Fruit fly (Drosophila melanogaster) whole organism, wandering third instar larva: ENCODE results near the gene Nup58.

Experiments
- Abd-B ChIP-seq: fragments of >200 bp; optimal IDR thresholded peaks from 2 replicates; lab custom pipeline; 2017; ENCODE audit warnings: missing biosample characterization, missing genetic modification characterization
- CG32264 ChIP-seq: fragments of 200-800 bp; sonication (Bioruptor generic); optimal IDR thresholded peaks from 2 replicates; lab custom pipeline; 2016; ENCODE audit warnings: missing biosample characterization, missing genetic modification characterization
- CrebA ChIP-seq: fragments of 200-800 bp; sonication (Bioruptor generic); optimal IDR thresholded peaks from 2 replicates; lab custom pipeline; 2016; ENCODE audit warnings: missing biosample characterization, mild to moderate bottlenecking, missing genetic modification characterization, borderline replicate concordance
- Dfd ChIP-seq: fragments of >200 bp; optimal IDR thresholded peaks from 2 replicates; lab custom pipeline; 2017; ENCODE audit warnings: missing biosample characterization, missing genetic modification characterization
- GATAd ChIP-seq: sonication (Bioruptor generic); optimal IDR thresholded peaks from 2 replicates; lab custom pipeline; 2016; ENCODE audit warnings: missing biosample characterization, missing genetic modification characterization
- Hnf4 ChIP-seq: fragments of 200-800 bp; sonication (Bioruptor generic); optimal IDR thresholded peaks from 2 replicates; lab custom pipeline; 2016; ENCODE audit warnings: missing biosample characterization, mild to moderate bottlenecking, missing genetic modification characterization
- Hr83 ChIP-seq: fragments of 200-300 bp; sonication (Bioruptor generic); optimal IDR thresholded peaks from 2 replicates; lab custom pipeline; 2016; ENCODE audit warnings: missing biosample characterization, mild to moderate bottlenecking, missing genetic modification characterization, moderate library complexity; ENCODE audit not compliant: poor library complexity, severe bottlenecking
- Myc ChIP-seq: fragments of >200 bp; optimal IDR thresholded peaks from 2 replicates; lab custom pipeline; 2017
- br ChIP-seq: fragments of 200-800 bp; sonication (Bioruptor generic); optimal IDR thresholded peaks from 2 replicates; lab custom pipeline; 2016; ENCODE audit warnings: missing biosample characterization, missing genetic modification characterization
- dl ChIP-seq, 2 experiments: fragments of 175-275, 200-275 bp in 1 of 2; fragments of 200-275 bp in 1 of 2; sonication (Bioruptor generic); optimal IDR thresholded peaks; lab custom pipeline; 2018; ENCODE audit warnings: mild to moderate bottlenecking in 2 of 2, missing biosample characterization in 2 of 2, missing genetic modification characterization in 2 of 2, moderate library complexity in 2 of 2; ENCODE audit not compliant: partially characterized antibody in 2 of 2, insufficient read depth in 1 of 2
- ey ChIP-seq: fragments of 200-800 bp; sonication (Bioruptor generic); optimal IDR thresholded peaks from 2 replicates; lab custom pipeline; 2016; ENCODE audit warnings: missing biosample characterization, missing genetic modification characterization
- foxo ChIP-seq, 2 experiments: fragments of 200-800 bp; sonication (Bioruptor generic); optimal IDR thresholded peaks; 2 replicates in 1 of 2; 3 replicates in 1 of 2; lab custom pipeline; 2016 to 2017; ENCODE audit warnings: missing biosample characterization in 2 of 2, missing genetic modification characterization in 2 of 2
- h ChIP-seq: fragments of 200-800 bp; sonication (Bioruptor generic); optimal IDR thresholded peaks from 3 replicates; lab custom pipeline; 2016; ENCODE audit warnings: missing biosample characterization, mild to moderate bottlenecking, missing genetic modification characterization
- lola ChIP-seq: fragments of >200 bp; optimal IDR thresholded peaks from 2 replicates; lab custom pipeline; 2017; ENCODE audit warnings: missing biosample characterization, missing genetic modification characterization
- psq ChIP-seq: fragments of 200-800 bp; sonication (Bioruptor generic); optimal IDR thresholded peaks from 3 replicates; lab custom pipeline; 2017; ENCODE audit warnings: missing biosample characterization, mild to moderate bottlenecking, missing genetic modification characterization, moderate library complexity
- sv ChIP-seq: fragments of 200-800 bp; sonication (Bioruptor generic); optimal IDR thresholded peaks from 3 replicates; lab custom pipeline; 2016; ENCODE audit warnings: missing biosample characterization, missing genetic modification characterization
- usp ChIP-seq: fragments of >200 bp; optimal IDR thresholded peaks from 2 replicates; lab custom pipeline; 2017; ENCODE audit warnings: missing biosample characterization, missing genetic modification characterization

The Nup58 gene

DNA sequence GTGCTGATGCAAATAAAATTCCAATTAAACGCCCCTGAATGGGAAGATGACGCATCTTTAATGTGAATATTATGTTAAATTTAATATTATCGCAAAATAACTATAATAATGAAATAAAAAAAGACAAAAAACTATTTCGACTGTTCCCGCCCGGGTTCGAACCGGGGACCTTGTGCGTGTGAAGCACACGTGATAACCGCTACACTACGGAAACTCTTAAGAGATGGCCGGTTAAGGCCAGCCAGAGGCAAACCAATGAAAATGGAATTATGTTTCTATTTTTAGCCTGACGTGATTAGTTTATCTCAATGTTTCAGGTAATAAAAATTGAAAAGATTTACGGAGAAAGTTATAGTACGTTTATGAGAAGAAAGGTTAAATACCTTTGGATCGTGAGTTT lies 27.3 kb downstream of the Nup58 start:
- TF ChIP-seq psq (GFP tag; lab: Kevin White, UChicago) (no peak), CrebA (no peak), lola (GFP tag; lab: Kevin White, UChicago) (no peak), dl (GFP tag; optimal IDR thresholded peaks at IDR 0.05; lab: Kevin White, UChicago; ENCODE audit: insufficient read depth in 1 of 2, partially characterized antibody in 2 of 2) (no peak), Abd-B (GFP tag; lab: Kevin White, UChicago) (no peak), Myc (lab: Kevin White, UChicago) (no peak)

DNA sequence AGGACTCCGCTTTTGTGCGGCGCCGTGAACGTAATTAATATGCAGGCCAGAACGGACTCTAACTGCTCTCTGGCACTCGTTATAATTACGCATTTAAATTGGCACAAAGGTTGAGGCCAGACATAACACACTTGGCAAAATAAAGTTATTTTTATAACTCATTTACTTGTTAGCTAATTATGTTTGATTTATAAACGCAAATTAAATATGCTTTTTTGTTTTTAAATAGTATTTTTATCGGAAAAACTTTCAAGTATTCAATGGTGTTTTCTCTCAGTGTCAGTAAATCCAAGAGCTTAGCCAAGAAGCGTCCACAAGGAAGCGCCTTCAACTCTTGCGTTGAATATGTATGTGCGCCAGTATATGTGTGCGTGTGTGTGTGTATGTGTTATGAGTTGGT lies 28.1 kb downstream of the Nup58 start:
- TF ChIP-seq ey (GFP tag; lab: Kevin White, UChicago) (peak; percentile 30), GATAd (no peak), h (GFP tag; lab: Kevin White, UChicago) (peak; percentile 28), foxo (GFP tag; optimal IDR thresholded peaks at IDR 0.05; lab: Kevin White, UChicago) (peak in 1 of 2 experiments; percentile 32), br (peak; percentile 8), usp (GFP tag; lab: Kevin White, UChicago) (no peak), CG32264 (GFP tag; lab: Kevin White, UChicago) (no peak)

DNA sequence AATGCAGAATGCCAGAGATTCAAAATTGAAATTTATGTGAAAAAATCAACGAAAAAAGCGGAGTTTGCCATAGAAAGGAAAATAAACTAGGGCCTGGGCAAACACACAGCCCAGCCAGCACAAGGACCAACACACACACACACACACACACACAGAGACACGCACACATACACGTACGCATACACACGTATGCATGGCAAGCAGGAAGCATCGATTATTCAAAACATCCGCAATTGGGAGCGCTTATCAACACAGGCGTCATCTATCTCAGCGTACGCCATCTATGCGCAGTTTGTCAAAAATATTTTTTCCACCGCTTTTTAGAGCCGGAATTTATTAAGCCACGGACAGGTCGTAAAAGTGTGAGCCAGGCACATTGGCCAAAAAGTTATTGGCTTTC lies 35.0 kb downstream of the Nup58 start:
- no peak for TF ChIP-seq Hnf4 (GFP tag; lab: Kevin White, UChicago)
- TF ChIP-seq Dfd (GFP tag; lab: Kevin White, UChicago) = peak; percentile 51

- TF ChIP-seq Hr83 (GFP tag; lab: Kevin White, UChicago) = no peak
- no peak for TF ChIP-seq sv (GFP tag; lab: Kevin White, UChicago)
- TF ChIP-seq Dfd (GFP tag; lab: Kevin White, UChicago) = peak; percentile 56
- TF ChIP-seq psq (GFP tag; lab: Kevin White, UChicago) = no peak
Observed at dm6 chr3R:19682424-19682823, 37.6 kb downstream of the Nup58 start.
